Fruit fly (Drosophila melanogaster): ENCODE data around the gene bur.

bur gene

dm6 chr2L:21221114-21221578 is 41.7 kb upstream of the bur start, which contains the start of gene CG8677 (continued):
- TF ChIP-seq emc (GFP tag; optimal IDR thresholded peaks at IDR 0.05) (no peak), H15 (GFP tag; IDR thresholded peaks at IDR 0.05) (no peak), twi (tag; optimal IDR thresholded peaks at IDR 0.05) (no peak), Tbp (GFP tag; optimal IDR thresholded peaks at IDR 0.05) (no peak), CG1233 (GFP tag; optimal IDR thresholded peaks at IDR 0.05) (no peak), pum (GFP tag; optimal IDR thresholded peaks at IDR 0.05) (no peak), exex (tag; optimal IDR thresholded peaks at IDR 0.05) (no peak), CG11247 (GFP tag; IDR thresholded peaks at IDR 0.05) (no peak), NK7.1 (GFP tag; optimal IDR thresholded peaks at IDR 0.05) (no peak), p53 (GFP tag; optimal IDR thresholded peaks at IDR 0.05) (peak; percentile 11), Max (GFP tag; optimal IDR thresholded peaks at IDR 0.05) (no peak), CG14014 (GFP tag; IDR thresholded peaks at IDR 0.05) (0 out of 2 replicates have a peak, but pooled peaks have one; percentile 20), CG6254 (GFP tag; optimal IDR thresholded peaks at IDR 0.05) (no peak), CG7786 (GFP tag; optimal IDR thresholded peaks at IDR 0.05) (no peak), Fer2 (tag; optimal IDR thresholded peaks at IDR 0.05) (no peak), CG15479 (GFP tag; optimal IDR thresholded peaks at IDR 0.05) (no peak), Gsc (GFP tag; IDR thresholded peaks at IDR 0.05) (no peak), CG18599 (GFP tag; optimal IDR thresholded peaks at IDR 0.05) (no peak), cg (GFP tag; optimal IDR thresholded peaks at IDR 0.05) (no peak), cas (GFP tag; IDR thresholded peaks at IDR 0.05) (no peak), CG4617 (GFP tag; optimal IDR thresholded peaks at IDR 0.05; ENCODE audit: borderline replicate concordance) (peak; percentile 62), Eip74EF (GFP tag; optimal IDR thresholded peaks at IDR 0.05) (no peak), ara (GFP tag; IDR thresholded peaks at IDR 0.05) (0 out of 2 replicates have a peak, but pooled peaks have one; percentile 13), usp (GFP tag; optimal IDR thresholded peaks at IDR 0.05) (no peak), CG8924 (tag; optimal IDR thresholded peaks at IDR 0.05) (no peak), Bgb (GFP tag; IDR thresholded peaks at IDR 0.05; ENCODE audit: partially characterized antibody) (no peak), sim (GFP tag; IDR thresholded peaks at IDR 0.05) (no peak), schlank (tag; optimal IDR thresholded peaks at IDR 0.05) (no peak), chif (GFP tag; optimal IDR thresholded peaks at IDR 0.05) (no peak), fd102C (GFP tag; optimal IDR thresholded peaks at IDR 0.05) (no peak), Sry-δ (GFP tag; optimal IDR thresholded peaks at IDR 0.05) (peak; percentile 14), inv (GFP tag; IDR thresholded peaks at IDR 0.05; ENCODE audit: partially characterized antibody) (no peak), CG3838 (GFP tag; optimal IDR thresholded peaks at IDR 0.05) (no peak), CG33213 (GFP tag; optimal IDR thresholded peaks at IDR 0.05) (peak; percentile 81), br (optimal IDR thresholded peaks at IDR 0.05) (no peak), eve (GFP tag; optimal IDR thresholded peaks at IDR 0.05) (no peak), Mrtf (GFP tag; IDR thresholded peaks at IDR 0.05) (no peak), CG3163 (GFP tag; optimal IDR thresholded peaks at IDR 0.05) (no peak), cwo (GFP tag; optimal IDR thresholded peaks at IDR 0.05) (no peak), CG17361 (GFP tag; IDR thresholded peaks at IDR 0.05) (no peak), CG9932 (GFP tag; IDR thresholded peaks at IDR 0.05) (peak; percentile 49), CG1647 (GFP tag; optimal IDR thresholded peaks at IDR 0.05) (no peak), crp (GFP tag; optimal IDR thresholded peaks at IDR 0.05) (peak in 1 of 2 experiments; percentile 5), CG17328 (GFP tag; IDR thresholded peaks at IDR 0.05) (no peak), Atf6 (GFP tag; IDR thresholded peaks at IDR 0.05) (no peak), Bteb2 (GFP tag; optimal IDR thresholded peaks at IDR 0.05) (no peak), CG18476 (GFP tag; optimal IDR thresholded peaks at IDR 0.05) (no peak), CG14860 (GFP tag; IDR thresholded peaks at IDR 0.05; ENCODE audit: partially characterized antibody) (no peak), dmrt99B (tag; optimal IDR thresholded peaks at IDR 0.05) (no peak), CG1602 (GFP tag; optimal IDR thresholded peaks at IDR 0.05) (no peak), CG1603 (tag; optimal IDR thresholded peaks at IDR 0.05) (peak; percentile 78), NC2β (GFP tag; optimal IDR thresholded peaks at IDR 0.05) (no peak)

All from whole organism, embryonic.